Fruit fly (Drosophila melanogaster) whole organism, wandering third instar larva: ENCODE results near the gene GatB.

Experiments
- Abd-B ChIP-seq: fragments of >200 bp; optimal IDR thresholded peaks from 2 replicates; lab custom pipeline; 2017; ENCODE audit warnings: missing biosample characterization, missing genetic modification characterization
- dmrt93B ChIP-seq: fragments of 200-800 bp; sonication (Bioruptor generic); optimal IDR thresholded peaks from 2 replicates; lab custom pipeline; 2018; ENCODE audit warnings: missing biosample characterization, mild to moderate bottlenecking, missing genetic modification characterization

dm6 chr3R:24113070-24113385 lies 17.0 kb downstream of the GatB start, which contains the start of gene Root:
- TF ChIP-seq dmrt93B (no peak), Abd-B (GFP tag; lab: Kevin White, UChicago) (no peak)
